Worm (Caenorhabditis elegans): Measurements from ENCODE around the gene npr-40.

npr-40 gene

ce11 chrX:14877691-14878090 lies 40.9 kb upstream of the npr-40 start:
- no peak for TF ChIP-seq unc-86 (tag; optimal IDR thresholded peaks at IDR 0.05)
- no peak for TF ChIP-seq lir-3 (tag; optimal IDR thresholded peaks at IDR 0.05; ENCODE audit: poor library complexity)

ce11 chrX:14881119-14881518 lies 37.5 kb upstream of the npr-40 start, which contains the start of gene flp-8:
Gene flp-8, plus strand, starts transcription at chrX:14881419.
- TF ChIP-seq ces-1 (GFP tag; optimal IDR thresholded peaks at IDR 0.05) (no peak), tlp-1 (tag; optimal IDR thresholded peaks at IDR 0.05) (no peak), egl-27 (tag; optimal IDR thresholded peaks at IDR 0.05) (no peak), elt-2 (tag; optimal IDR thresholded peaks at IDR 0.05) (no peak), fkh-10 (GFP tag; optimal IDR thresholded peaks at IDR 0.05) (no peak), ama-1 (optimal IDR thresholded peaks at IDR 0.05) (no peak), fkh-4 (tag; optimal IDR thresholded peaks at IDR 0.05; ENCODE audit: borderline replicate concordance) (no peak), swsn-7 (tag; optimal IDR thresholded peaks at IDR 0.05) (no peak), ceh-63 (GFP tag; optimal IDR thresholded peaks at IDR 0.05) (no peak), lsy-2 (tag; optimal IDR thresholded peaks at IDR 0.05) (no peak), nhr-85 (tag) (no peak), pax-3 (tag; optimal IDR thresholded peaks at IDR 0.05) (no peak), zip-4 (GFP tag; optimal IDR thresholded peaks at IDR 0.05) (no peak), nhr-84 (tag; optimal IDR thresholded peaks at IDR 0.05) (no peak), tbx-2 (tag; optimal IDR thresholded peaks at IDR 0.05) (no peak), skn-1 (tag; optimal IDR thresholded peaks at IDR 0.05) (no peak)

- TF ChIP-seq elt-3 (tag; optimal IDR thresholded peaks at IDR 0.05) (peak in 1 of 6 experiments; percentile 32), pag-3 (tag; optimal IDR thresholded peaks at IDR 0.05; ENCODE audit: borderline replicate concordance, insufficient read depth) (no peak), blmp-1 (tag; optimal IDR thresholded peaks at IDR 0.05) (peak; percentile 88)
These were observed 32.8 kb upstream of the npr-40 start for ce11 chrX:14885855-14886254.

ce11 chrX:14888188-14888587 lies 30.4 kb upstream of the npr-40 start, which contains the start of gene daf-6:
Gene daf-6, plus strand, starts transcription at chrX:14888488.
- TF ChIP-seq vab-15 (tag; optimal IDR thresholded peaks at IDR 0.05) (no peak), efl-1 (optimal IDR thresholded peaks at IDR 0.05) (no peak), efl-1 (GFP tag; optimal IDR thresholded peaks at IDR 0.05 in 1 of 2) (peak in 1 of 2 experiments; percentile 84), lin-39 (tag; optimal IDR thresholded peaks at IDR 0.05) (no peak), Y116A8C.19 (tag; optimal IDR thresholded peaks at IDR 0.05; ENCODE audit: borderline replicate concordance) (no peak)

- TF ChIP-seq unc-30 (tag; optimal IDR thresholded peaks at IDR 0.05) (no peak), nhr-12 (tag; optimal IDR thresholded peaks at IDR 0.05) (no peak), nhr-84 (tag; optimal IDR thresholded peaks at IDR 0.05) (no peak), aha-1 (tag; optimal IDR thresholded peaks at IDR 0.05) (no peak), nhr-71 (tag; optimal IDR thresholded peaks at IDR 0.05) (peak; percentile 74), ceh-8 (GFP tag; optimal IDR thresholded peaks at IDR 0.05) (no peak), blmp-1 (tag; optimal IDR thresholded peaks at IDR 0.05) (peak; percentile 50), tlp-1 (tag; optimal IDR thresholded peaks at IDR 0.05) (no peak), snu-23 (GFP tag; optimal IDR thresholded peaks at IDR 0.05) (peak; percentile 57), elt-2 (tag; optimal IDR thresholded peaks at IDR 0.05) (no peak), tbx-2 (tag; optimal IDR thresholded peaks at IDR 0.05) (peak; percentile 56), swsn-7 (tag; optimal IDR thresholded peaks at IDR 0.05) (no peak), nhr-90 (tag; optimal IDR thresholded peaks at IDR 0.05; ENCODE audit: poor library complexity) (peak; percentile 68), lir-3 (tag; optimal IDR thresholded peaks at IDR 0.05; ENCODE audit: poor library complexity) (peak; percentile 29), sptf-1 (tag; optimal IDR thresholded peaks at IDR 0.05) (no peak), nhr-19 (GFP tag; conservative IDR thresholded peaks at IDR 0.05) (peak; percentile 46), ceh-63 (GFP tag; optimal IDR thresholded peaks at IDR 0.05) (no peak), C16A3.4 (tag; optimal IDR thresholded peaks at IDR 0.05) (no peak), unc-130 (tag; optimal IDR thresholded peaks at IDR 0.05) (peak; percentile 66), elt-3 (tag; optimal IDR thresholded peaks at IDR 0.05) (peak in 2 of 6 experiments; percentile 73 to 78), lsy-2 (tag; optimal IDR thresholded peaks at IDR 0.05) (peak in 1 of 2 experiments; percentile 12), nhr-85 (tag) (peak; percentile 90), nhr-20 (tag; optimal IDR thresholded peaks at IDR 0.05) (peak; percentile 76), mep-1 (tag; optimal IDR thresholded peaks at IDR 0.05) (no peak), C04F5.9 (tag; optimal IDR thresholded peaks at IDR 0.05) (no peak), jun-1 (tag; optimal IDR thresholded peaks at IDR 0.05) (no peak), lin-35 (GFP tag; optimal IDR thresholded peaks at IDR 0.05) (peak in 1 of 2 experiments; percentile 22), sox-4 (tag; optimal IDR thresholded peaks at IDR 0.05) (no peak), nhr-28 (tag; optimal IDR thresholded peaks at IDR 0.05) (no peak), aly-2 (tag; optimal IDR thresholded peaks at IDR 0.05) (no peak), skn-1 (tag; optimal IDR thresholded peaks at IDR 0.05) (no peak)
These were observed 24.3 kb upstream of the npr-40 start for ce11 chrX:14894380-14894779.

Data from whole organism, L1 larva.